Fruit fly (Drosophila melanogaster): Measurements from ENCODE around the gene CG33630.

DNA sequence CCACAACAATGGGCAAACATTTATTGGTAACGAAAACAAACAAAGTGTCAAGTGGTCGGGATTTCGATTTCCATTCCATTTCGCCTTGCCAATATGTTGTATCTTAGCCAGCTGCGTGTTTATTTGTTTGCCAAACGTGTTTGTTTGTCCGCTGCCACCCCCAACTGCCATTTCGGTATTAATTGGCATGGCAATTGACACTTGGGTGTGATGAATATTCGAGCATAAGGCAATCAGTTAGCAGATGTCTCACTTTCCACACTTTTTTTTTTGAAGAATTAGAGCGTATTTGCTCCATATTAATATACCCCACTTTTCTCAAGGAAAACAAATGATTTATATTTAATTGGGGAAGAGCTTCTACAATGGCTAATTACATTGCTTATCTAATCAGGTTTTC lies 30.9 kb upstream of the CG33630 start:
- no peak for TF ChIP-seq kay (GFP tag; optimal IDR thresholded peaks at IDR 0.05)
- TF ChIP-seq Ets97D (GFP tag; optimal IDR thresholded peaks at IDR 0.05), result no peak
- no peak for TF ChIP-seq Hsf (GFP tag; optimal IDR thresholded peaks at IDR 0.05)
- no peak for TF ChIP-seq h (optimal IDR thresholded peaks at IDR 0.05)
- TF ChIP-seq CG13424 (tag; optimal IDR thresholded peaks at IDR 0.05), result no peak
- TF ChIP-seq Optix (GFP tag; IDR thresholded peaks at IDR 0.05), result no peak
- TF ChIP-seq MBD-R2 (GFP tag; IDR thresholded peaks at IDR 0.05), result no peak
- TF ChIP-seq CG8478 (optimal IDR thresholded peaks at IDR 0.05), result no peak
- no peak for TF ChIP-seq CG6654 (GFP tag; optimal IDR thresholded peaks at IDR 0.05)
- no peak for TF ChIP-seq CG17829 (tag; optimal IDR thresholded peaks at IDR 0.05)
- TF ChIP-seq CHES-1-like (GFP tag; optimal IDR thresholded peaks at IDR 0.05), result no peak

All from whole organism, embryonic.